Worm (Caenorhabditis elegans) whole organism, L1 larva: ENCODE results near the gene T04H1.5.

Experiments used
- efl-1 ChIP-seq, 4 experiments: fragments of 150-350 bp; optimal IDR thresholded peaks in 3 of 4; peaks in 1 of 4; 1 replicate in 1 of 4; 2 replicates in 3 of 4; lab custom pipeline; 2014; ENCODE audit warnings: missing biosample characterization in 2 of 4, missing genetic modification characterization in 2 of 4, missing genetic modification reagents in 2 of 4
- fos-1 ChIP-seq: fragments of 150-350 bp; optimal IDR thresholded peaks from 2 replicates; lab custom pipeline; 2014; ENCODE audit warnings: missing biosample characterization, missing genetic modification characterization
- nhr-47 ChIP-seq: sonication (generic microtip); optimal IDR thresholded peaks from 2 replicates; lab custom pipeline; 2016; ENCODE audit warnings: mild to moderate bottlenecking, missing genetic modification characterization, moderate library complexity, missing compliant biosample characterization

DNA sequence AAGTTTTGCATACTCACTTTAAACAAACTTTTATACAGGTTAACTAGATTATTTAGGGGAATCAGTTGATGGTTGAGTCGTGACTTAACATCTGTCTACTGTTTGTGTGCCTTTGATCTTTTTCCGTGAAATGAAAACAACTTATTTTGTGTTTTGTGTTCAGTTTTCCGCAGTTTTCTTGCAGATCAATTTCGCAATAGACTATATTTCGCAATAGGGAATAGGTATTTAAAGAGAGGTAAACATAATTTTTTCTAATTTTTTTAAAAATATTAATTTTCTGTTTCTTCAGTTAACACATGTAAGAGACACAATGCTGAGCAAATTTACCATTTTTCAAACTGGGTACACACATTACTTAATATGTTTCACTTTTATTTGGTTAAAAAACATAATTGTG, 10.2 kb downstream of the T04H1.5 start, which contains the start of gene tbb-6:
- no peak for TF ChIP-seq efl-1 (optimal IDR thresholded peaks at IDR 0.05; lab: Kevin White, UChicago)
- TF ChIP-seq efl-1 (GFP tag; optimal IDR thresholded peaks at IDR 0.05 in 1 of 2; lab: Kevin White, UChicago), result peak in 1 of 2 experiments; percentile 4
- no peak for TF ChIP-seq fos-1 (tag; lab: Kevin White, UChicago)
- TF ChIP-seq nhr-47 (tag; lab: Kevin White, UChicago), result no peak
